Fruit fly (Drosophila melanogaster) whole organism, embryonic: ENCODE data around the gene CG32708.
A peak's percentile ranks its signal among the peaks of the same experiment; 100 is the strongest.

Source experiments
- Adf1 ChIP-seq: fragments of 200-800 bp; sonication (Bioruptor generic); IDR thresholded peaks from 2 replicates; pipeline ENCODE4 v1.3.6; 2022; ENCODE audit warnings: missing biosample characterization, missing genetic modification characterization
- B-H2 ChIP-seq: fragments of 200-800 bp; sonication (Bioruptor generic); optimal IDR thresholded peaks from 2 replicates; lab custom pipeline; 2018; ENCODE audit warnings: missing biosample characterization, mild to moderate bottlenecking, missing genetic modification characterization
- C15 ChIP-seq: fragments of 200-800 bp; sonication (Bioruptor generic); IDR thresholded peaks from 3 replicates; pipeline ENCODE4 v1.3.6; 2022; ENCODE audit warnings: missing biosample characterization, missing genetic modification characterization
- CG10543 ChIP-seq: fragments of 200-800 bp; sonication (Bioruptor generic); optimal IDR thresholded peaks from 3 replicates; lab custom pipeline; 2017; ENCODE audit warnings: missing biosample characterization, mild to moderate bottlenecking, missing genetic modification characterization, moderate library complexity
- CG11398 ChIP-seq: fragments of 200-800 bp; sonication (Bioruptor generic); optimal IDR thresholded peaks from 2 replicates; lab custom pipeline; 2016; ENCODE audit warnings: missing biosample characterization, missing genetic modification characterization
- CG12299 ChIP-seq: fragments of 200-800 bp; sonication (Bioruptor generic); optimal IDR thresholded peaks from 2 replicates; lab custom pipeline; 2018; ENCODE audit warnings: missing biosample characterization, mild to moderate bottlenecking, missing genetic modification characterization
- CG14050 ChIP-seq: fragments of 200-800 bp; sonication (Bioruptor generic); IDR thresholded peaks from 3 replicates; pipeline ENCODE4 v1.3.6; 2022; ENCODE audit warnings: missing biosample characterization, missing genetic modification characterization
- CG14667 ChIP-seq: fragments of 200-800 bp; sonication (Bioruptor generic); IDR thresholded peaks from 2 replicates; pipeline ENCODE4 v1.3.6; 2022; ENCODE audit warnings: missing biosample characterization, missing genetic modification characterization
- CG14860 ChIP-seq: fragments of 200-800 bp; sonication (Bioruptor generic); IDR thresholded peaks from 3 replicates; pipeline ENCODE4 v1.3.6; 2022; ENCODE audit warnings: missing biosample characterization, missing genetic modification characterization; ENCODE audit not compliant: partially characterized antibody
- CG15011 ChIP-seq: fragments of 200-800 bp; sonication (Bioruptor generic); optimal IDR thresholded peaks from 3 replicates; lab custom pipeline; 2018; ENCODE audit warnings: missing biosample characterization, mild to moderate bottlenecking, missing genetic modification characterization
- CG17328 ChIP-seq: fragments of 200-800 bp; sonication (Bioruptor generic); IDR thresholded peaks from 2 replicates; pipeline ENCODE4 v1.3.6; 2022; ENCODE audit warnings: missing biosample characterization, missing genetic modification characterization
- CG17385 ChIP-seq: fragments of 200-800 bp; sonication (Bioruptor generic); optimal IDR thresholded peaks from 3 replicates; lab custom pipeline; 2018; ENCODE audit warnings: missing biosample characterization, mild to moderate bottlenecking, missing genetic modification characterization
- CG1792 ChIP-seq: fragments of 200-800 bp; sonication (Bioruptor generic); optimal IDR thresholded peaks from 2 replicates; lab custom pipeline; 2016; ENCODE audit warnings: missing biosample characterization, missing genetic modification characterization
- CG43689 ChIP-seq: fragments of 200-800 bp; sonication (Bioruptor generic); IDR thresholded peaks from 2 replicates; pipeline ENCODE4 v1.3.6; 2022; ENCODE audit warnings: missing biosample characterization, missing genetic modification characterization
- CG4707 ChIP-seq: fragments of 200-800 bp; sonication (Bioruptor generic); optimal IDR thresholded peaks from 2 replicates; lab custom pipeline; 2018; ENCODE audit warnings: missing biosample characterization, mild to moderate bottlenecking, missing genetic modification characterization, moderate library complexity
- CG5180 ChIP-seq: fragments of 200-800 bp; sonication (Bioruptor generic); optimal IDR thresholded peaks from 3 replicates; lab custom pipeline; 2017; ENCODE audit warnings: missing biosample characterization, missing genetic modification characterization, mild to moderate bottlenecking, moderate library complexity, missing genetic modification reagents
- CG6175 ChIP-seq: fragments of 200-800 bp; sonication (Bioruptor generic); IDR thresholded peaks from 3 replicates; pipeline ENCODE4 v1.3.6; 2022; ENCODE audit warnings: missing biosample characterization, missing genetic modification characterization
- CG6654 ChIP-seq: fragments of 200-800 bp; sonication (Bioruptor generic); optimal IDR thresholded peaks from 2 replicates; lab custom pipeline; 2017; ENCODE audit warnings: missing biosample characterization, mild to moderate bottlenecking, missing genetic modification characterization
- CG8765 ChIP-seq: fragments of 200-800 bp; sonication (Bioruptor generic); IDR thresholded peaks from 2 replicates; pipeline ENCODE4 v1.3.6; 2022; ENCODE audit warnings: missing biosample characterization, missing genetic modification characterization
- CG9932 ChIP-seq: fragments of 200-800 bp; sonication (Bioruptor generic); IDR thresholded peaks from 2 replicates; pipeline ENCODE4 v1.3.6; 2022; ENCODE audit warnings: missing biosample characterization, missing genetic modification characterization
- Dfd ChIP-seq, 2 experiments: fragments of >200 bp; optimal IDR thresholded peaks; 2 replicates each; lab custom pipeline; 2017; ENCODE audit warnings: missing biosample characterization in 2 of 2, missing genetic modification characterization in 2 of 2
- GATAe ChIP-seq: fragments of 200-800 bp; sonication (Bioruptor generic); conservative IDR thresholded peaks from 2 replicates; pipeline ENCODE4 v1.3.6; 2022; ENCODE audit warnings: missing biosample characterization, missing genetic modification characterization
- Gsc ChIP-seq: fragments of 200-800 bp; sonication (Bioruptor generic); IDR thresholded peaks from 2 replicates; pipeline ENCODE4 v1.3.6; 2022; ENCODE audit warnings: missing biosample characterization, missing genetic modification characterization
- HLHmδ ChIP-seq: fragments of 200-800 bp; sonication (Bioruptor generic); optimal IDR thresholded peaks from 2 replicates; lab custom pipeline; 2018; ENCODE audit warnings: missing biosample characterization, mild to moderate bottlenecking, missing genetic modification characterization, moderate library complexity
- Hand ChIP-seq: fragments of 200-800 bp; sonication (Bioruptor generic); optimal IDR thresholded peaks from 2 replicates; lab custom pipeline; 2017; ENCODE audit warnings: mild to moderate bottlenecking, missing biosample characterization, missing genetic modification reagents, missing genetic modification characterization
- Hsf ChIP-seq: fragments of 200-800 bp; sonication (Bioruptor generic); optimal IDR thresholded peaks from 3 replicates; lab custom pipeline; 2016; ENCODE audit warnings: missing biosample characterization, missing genetic modification characterization
- Med ChIP-seq: fragments of 200-800 bp; sonication (Bioruptor generic); peaks from one replicate; lab custom pipeline; 2016; ENCODE audit warnings: missing biosample characterization, missing genetic modification characterization, mild to moderate bottlenecking, inconsistent platforms, moderate library complexity
- NFAT ChIP-seq: fragments of 200-800 bp; sonication (Bioruptor generic); IDR thresholded peaks from 2 replicates; pipeline ENCODE4 v1.3.6; 2022; ENCODE audit warnings: missing biosample characterization, missing genetic modification characterization
- Poxn ChIP-seq: fragments of 200-800 bp; sonication (Bioruptor generic); IDR thresholded peaks from 2 replicates; pipeline ENCODE4 v1.3.6; 2022; ENCODE audit warnings: missing biosample characterization, missing genetic modification characterization
- Spps ChIP-seq: fragments of 200-800 bp; sonication (Bioruptor generic); optimal IDR thresholded peaks from 2 replicates; lab custom pipeline; 2018; ENCODE audit warnings: missing biosample characterization, mild to moderate bottlenecking, missing genetic modification characterization
- Sry-β ChIP-seq: fragments of 200-800 bp; sonication (Bioruptor generic); optimal IDR thresholded peaks from 2 replicates; lab custom pipeline; 2018; ENCODE audit warnings: missing biosample characterization, mild to moderate bottlenecking, missing genetic modification characterization, moderate library complexity
- Trl ChIP-seq, 3 experiments: fragments of >200 bp in 2 of 3; fragments of 200-800 bp in 1 of 3; sonication (Bioruptor generic) in 1 of 3; optimal IDR thresholded peaks; 2 replicates in 1 of 3; 3 replicates in 2 of 3; lab custom pipeline; 2016 to 2017; ENCODE audit warnings: missing biosample characterization in 1 of 3, missing genetic modification characterization in 1 of 3
- az2 ChIP-seq: fragments of 200-800 bp; sonication (Bioruptor generic); optimal IDR thresholded peaks from 3 replicates; lab custom pipeline; 2016; ENCODE audit warnings: missing biosample characterization, missing genetic modification characterization
- dmrt11E ChIP-seq: fragments of 200-800 bp; sonication (Bioruptor generic); optimal IDR thresholded peaks from 3 replicates; lab custom pipeline; 2018; ENCODE audit warnings: missing biosample characterization, mild to moderate bottlenecking, missing genetic modification characterization, moderate library complexity
- emc ChIP-seq: fragments of 200-800 bp; sonication (Bioruptor generic); optimal IDR thresholded peaks from 2 replicates; lab custom pipeline; 2016; ENCODE audit warnings: missing biosample characterization, missing genetic modification characterization
- ems ChIP-seq: fragments of 200-800 bp; sonication (Bioruptor generic); optimal IDR thresholded peaks from 3 replicates; lab custom pipeline; 2016; ENCODE audit warnings: missing biosample characterization, missing genetic modification characterization
- ewg ChIP-seq: fragments of 200-800 bp; sonication (Bioruptor generic); optimal IDR thresholded peaks from 3 replicates; lab custom pipeline; 2017; ENCODE audit warnings: mild to moderate bottlenecking, missing biosample characterization, missing genetic modification reagents, missing genetic modification characterization
- fd3F ChIP-seq: fragments of 200-800 bp; sonication (Bioruptor generic); optimal IDR thresholded peaks from 2 replicates; lab custom pipeline; 2018; ENCODE audit warnings: missing biosample characterization, mild to moderate bottlenecking, missing genetic modification characterization, moderate library complexity
- hbn ChIP-seq: fragments of 200-800 bp; sonication (Bioruptor generic); IDR thresholded peaks from 2 replicates; pipeline ENCODE4 v1.3.6; 2022; ENCODE audit warnings: missing biosample characterization, missing genetic modification characterization; ENCODE audit not compliant: partially characterized antibody
- kni ChIP-seq: fragments of 200-800 bp; sonication (Bioruptor generic); optimal IDR thresholded peaks from 3 replicates; lab custom pipeline; 2017; ENCODE audit warnings: mild to moderate bottlenecking, missing biosample characterization, missing genetic modification reagents, missing genetic modification characterization
- knrl ChIP-seq: fragments of 200-800 bp; sonication (Bioruptor generic); IDR thresholded peaks from 3 replicates; pipeline ENCODE4 v1.3.6; 2022; ENCODE audit warnings: missing biosample characterization, missing genetic modification characterization; ENCODE audit not compliant: partially characterized antibody
- nmo ChIP-seq: fragments of 200-800 bp; sonication (Bioruptor generic); optimal IDR thresholded peaks from 2 replicates; lab custom pipeline; 2018; ENCODE audit warnings: missing biosample characterization, mild to moderate bottlenecking, missing genetic modification characterization, moderate library complexity
- peb ChIP-seq: fragments of 200-800 bp; sonication (Bioruptor generic); IDR thresholded peaks from 2 replicates; pipeline ENCODE4 v1.3.6; 2022; ENCODE audit warnings: missing biosample characterization, missing genetic modification characterization
- sc ChIP-seq, 3 experiments: fragments of >200 bp in 2 of 3; fragments of 200-800 bp in 1 of 3; sonication (Bioruptor generic) in 1 of 3; optimal IDR thresholded peaks; 2 replicates in 2 of 3; 3 replicates in 1 of 3; lab custom pipeline; 2017; ENCODE audit warnings: mild to moderate bottlenecking in 1 of 3, missing biosample characterization in 1 of 3, missing genetic modification characterization in 1 of 3, missing genetic modification reagents in 1 of 3
- slou ChIP-seq: fragments of 200-800 bp; sonication (Bioruptor generic); optimal IDR thresholded peaks from 3 replicates; lab custom pipeline; 2016; ENCODE audit warnings: missing biosample characterization, missing genetic modification characterization
- sr ChIP-seq: fragments of 200-800 bp; sonication (Bioruptor generic); IDR thresholded peaks from 3 replicates; pipeline ENCODE4 v1.3.6; 2022; ENCODE audit warnings: missing biosample characterization, missing genetic modification characterization
- tna ChIP-seq: fragments of 200-800 bp; sonication (Bioruptor generic); IDR thresholded peaks from 2 replicates; pipeline ENCODE4 v1.3.6; 2022; ENCODE audit warnings: missing biosample characterization, missing genetic modification characterization; ENCODE audit not compliant: partially characterized antibody
- ttk ChIP-seq: fragments of 200-800 bp; sonication (Bioruptor generic); IDR thresholded peaks from 2 replicates; pipeline ENCODE4 v2.1.2; 2022; ENCODE audit warnings: missing biosample characterization, missing genetic modification characterization
- twi ChIP-seq: fragments of 200-800 bp; optimal IDR thresholded peaks from 2 replicates; lab custom pipeline; 2019; ENCODE audit warnings: missing biosample characterization, mild to moderate bottlenecking, missing genetic modification characterization, moderate library complexity
- vvl ChIP-seq: fragments of 200-800 bp; sonication (Bioruptor generic); IDR thresholded peaks from 2 replicates; pipeline ENCODE4 v1.3.6; 2022; ENCODE audit warnings: missing biosample characterization, missing genetic modification characterization
- yki ChIP-seq: fragments of >200 bp; optimal IDR thresholded peaks from 3 replicates; lab custom pipeline; 2018

The CG32708 gene

dm6 chrX:9067754-9068477 is 17.8 kb upstream of the CG32708 start, which contains the start of gene CG15365 (continued):
- no peak for TF ChIP-seq CG11398 (GFP tag; lab: Kevin White, UChicago)
- no peak for TF ChIP-seq peb
- TF ChIP-seq sr (GFP tag; lab: Robert Waterston, UW), result no peak
- TF ChIP-seq GATAe (GFP tag; lab: Robert Waterston, UW), result no peak
- TF ChIP-seq sc (optimal IDR thresholded peaks at IDR 0.05; lab: Kevin White, UChicago), result no peak
- no peak for TF ChIP-seq sc (GFP tag; optimal IDR thresholded peaks at IDR 0.05; lab: Kevin White, UChicago)
- TF ChIP-seq tna (GFP tag; lab: Robert Waterston, UW), result no peak
- TF ChIP-seq CG10543 (GFP tag; lab: Kevin White, UChicago), result no peak
- no peak; the same call in 1 of the 2 replicates for TF ChIP-seq CG17328 (GFP tag; lab: Robert Waterston, UW)
- no peak for TF ChIP-seq CG1792
- TF ChIP-seq CG43689 (GFP tag; lab: Robert Waterston, UW), result no peak
- TF ChIP-seq emc (GFP tag; lab: Kevin White, UChicago), result no peak
- peak; percentile 32; the same call in 1 of the 3 replicates for TF ChIP-seq knrl (GFP tag; lab: Robert Waterston, UW)
- TF ChIP-seq HLHmδ (GFP tag; lab: Kevin White, UChicago), result no peak
- TF ChIP-seq Gsc (GFP tag; lab: Robert Waterston, UW), result no peak
- TF ChIP-seq B-H2 (GFP tag; lab: Kevin White, UChicago), result no peak
- peak; percentile 39 for TF ChIP-seq NFAT
- no peak for TF ChIP-seq Hand (GFP tag; lab: Kevin White, UChicago)
- no peak for TF ChIP-seq CG6654
- peak; percentile 94 for TF ChIP-seq Adf1 (GFP tag; lab: Robert Waterston, UW)
- no peak for TF ChIP-seq CG5180
- TF ChIP-seq Sry-β (GFP tag; lab: Kevin White, UChicago), result peak; percentile 78
- no peak for TF ChIP-seq CG14860 (GFP tag; lab: Robert Waterston, UW)
- no peak for TF ChIP-seq hbn (GFP tag; lab: Robert Waterston, UW)
- no peak for TF ChIP-seq Hsf (GFP tag; lab: Kevin White, UChicago)
- TF ChIP-seq C15 (GFP tag; lab: Robert Waterston, UW), result no peak
- TF ChIP-seq vvl (GFP tag; lab: Robert Waterston, UW), result peak; percentile 21; the same call in 1 of the 2 replicates
- no peak for TF ChIP-seq slou (GFP tag; lab: Kevin White, UChicago)
- no peak for TF ChIP-seq CG15011 (GFP tag; lab: Kevin White, UChicago)
- no peak for TF ChIP-seq yki (lab: Kevin White, UChicago)
- no peak for TF ChIP-seq ttk (GFP tag; lab: Robert Waterston, UW)
- TF ChIP-seq CG14667, result no peak
- TF ChIP-seq CG4707 (GFP tag; lab: Kevin White, UChicago), result no peak
- no peak for TF ChIP-seq ewg (GFP tag; lab: Kevin White, UChicago)
- TF ChIP-seq Dfd (GFP tag; optimal IDR thresholded peaks at IDR 0.05; lab: Kevin White, UChicago), result no peak
- no peak for TF ChIP-seq CG12299
- no peak for TF ChIP-seq ems (GFP tag; lab: Kevin White, UChicago)
- no peak for TF ChIP-seq az2 (GFP tag; lab: Kevin White, UChicago)

DNA sequence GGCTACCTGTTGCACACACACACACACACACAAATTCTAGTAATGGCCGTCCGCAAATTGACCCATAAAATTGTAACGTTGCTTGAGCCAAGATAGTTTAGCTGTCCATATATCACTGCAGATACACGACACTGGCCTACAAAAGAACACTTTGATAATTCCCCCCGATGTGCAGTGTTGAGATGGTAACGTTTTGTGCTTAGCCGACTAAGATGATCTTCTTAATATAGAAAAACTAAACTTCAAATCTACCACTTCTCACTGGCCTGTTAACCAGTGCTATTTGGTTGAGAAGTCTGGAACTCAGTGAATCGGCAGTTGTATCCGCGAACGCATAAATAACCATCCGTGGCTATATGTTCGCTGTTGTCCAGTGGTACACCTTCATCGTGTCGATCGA is 16.9 kb upstream of the CG32708 start:
- no peak for TF ChIP-seq dmrt11E (tag; lab: Kevin White, UChicago)
- TF ChIP-seq fd3F, result no peak
- peak; percentile 88 for TF ChIP-seq Med
- no peak for TF ChIP-seq CG6175 (GFP tag; lab: Robert Waterston, UW)
- no peak for TF ChIP-seq nmo (GFP tag; lab: Kevin White, UChicago)
- no peak for TF ChIP-seq CG14050 (GFP tag; lab: Robert Waterston, UW)
- TF ChIP-seq CG8765, result no peak
- no peak for TF ChIP-seq Poxn (GFP tag; lab: Robert Waterston, UW)
- no peak for TF ChIP-seq CG17385 (GFP tag; lab: Kevin White, UChicago)
- TF ChIP-seq kni, result no peak
- no peak for TF ChIP-seq Spps (tag; lab: Kevin White, UChicago)
- no peak for TF ChIP-seq twi (tag; lab: Kevin White, UChicago)
- TF ChIP-seq CG9932, result peak; percentile 28; the same call in 1 of the 2 replicates
- no peak for TF ChIP-seq Trl (optimal IDR thresholded peaks at IDR 0.05; lab: Kevin White, UChicago)
- TF ChIP-seq Trl (GFP tag; optimal IDR thresholded peaks at IDR 0.05; lab: Kevin White, UChicago), result no peak
